Fruit fly (Drosophila melanogaster) whole organism, embryonic: ENCODE results near the gene CG15332.
A peak's percentile ranks its signal among the peaks of the same experiment; 100 is the strongest.

Source experiments
- BEAF-32 ChIP-seq: fragments of 200-800 bp; sonication (Bioruptor generic); optimal IDR thresholded peaks from 3 replicates; lab custom pipeline; 2017; ENCODE audit warnings: missing biosample characterization, missing genetic modification characterization, mild to moderate bottlenecking, moderate library complexity, missing genetic modification reagents
- Bgb ChIP-seq: fragments of 200-800 bp; sonication (Bioruptor generic); IDR thresholded peaks from 2 replicates; pipeline ENCODE4 v1.3.6; 2022; ENCODE audit warnings: missing biosample characterization, missing genetic modification characterization; ENCODE audit not compliant: partially characterized antibody
- CG10654 ChIP-seq: fragments of 200-800 bp; sonication (Bioruptor generic); optimal IDR thresholded peaks from 2 replicates; lab custom pipeline; 2016; ENCODE audit warnings: missing biosample characterization, missing genetic modification characterization
- CG11504 ChIP-seq: fragments of 200-800 bp; sonication (Bioruptor generic); optimal IDR thresholded peaks from 3 replicates; lab custom pipeline; 2019; ENCODE audit warnings: missing biosample characterization, mild to moderate bottlenecking, missing genetic modification characterization, moderate library complexity
- CG1233 ChIP-seq: fragments of 200-800 bp; sonication (Bioruptor generic); optimal IDR thresholded peaks from 4 replicates; lab custom pipeline; 2018; ENCODE audit warnings: missing biosample characterization, mild to moderate bottlenecking, missing genetic modification characterization
- CG12659 ChIP-seq: fragments of 200-800 bp; sonication (Bioruptor generic); optimal IDR thresholded peaks from 3 replicates; lab custom pipeline; 2017; ENCODE audit warnings: mild to moderate bottlenecking, missing biosample characterization, missing genetic modification reagents, missing genetic modification characterization
- CG13296 ChIP-seq: fragments of 200-800 bp; sonication (Bioruptor generic); optimal IDR thresholded peaks from 3 replicates; lab custom pipeline; 2018; ENCODE audit warnings: missing biosample characterization, mild to moderate bottlenecking, missing genetic modification characterization
- CG14860 ChIP-seq: fragments of 200-800 bp; sonication (Bioruptor generic); IDR thresholded peaks from 3 replicates; pipeline ENCODE4 v1.3.6; 2022; ENCODE audit warnings: missing biosample characterization, missing genetic modification characterization; ENCODE audit not compliant: partially characterized antibody
- CG16813 ChIP-seq: fragments of 200-800 bp; sonication (Bioruptor generic); IDR thresholded peaks from 3 replicates; pipeline ENCODE4 v1.3.6; 2022; ENCODE audit warnings: missing biosample characterization, missing genetic modification characterization; ENCODE audit not compliant: partially characterized antibody
- CG2129 ChIP-seq: fragments of 200-800 bp; sonication (Bioruptor generic); IDR thresholded peaks from 2 replicates; pipeline ENCODE4 v1.3.6; 2022; ENCODE audit warnings: missing biosample characterization, missing genetic modification characterization; ENCODE audit not compliant: partially characterized antibody
- CG31388 ChIP-seq: fragments of 200-800 bp; sonication (Bioruptor generic); optimal IDR thresholded peaks from 2 replicates; lab custom pipeline; 2016; ENCODE audit warnings: missing biosample characterization, missing genetic modification characterization
- CG33557 ChIP-seq: fragments of 200-800 bp; sonication (Bioruptor generic); optimal IDR thresholded peaks from 2 replicates; lab custom pipeline; 2019; ENCODE audit warnings: missing biosample characterization, mild to moderate bottlenecking, missing genetic modification characterization, moderate library complexity
- CG34224 ChIP-seq: fragments of 200-800 bp; sonication (Bioruptor generic); IDR thresholded peaks from 3 replicates; pipeline ENCODE4 v1.3.6; 2022; ENCODE audit warnings: missing biosample characterization, missing genetic modification characterization; ENCODE audit not compliant: partially characterized antibody
- CG3838 ChIP-seq: fragments of 200-800 bp; sonication (Bioruptor generic); optimal IDR thresholded peaks from 3 replicates; lab custom pipeline; 2016; ENCODE audit warnings: missing biosample characterization, missing genetic modification characterization
- CG3995 ChIP-seq: fragments of 200-800 bp; sonication (Bioruptor generic); optimal IDR thresholded peaks from 3 replicates; lab custom pipeline; 2016; ENCODE audit warnings: missing biosample characterization, missing genetic modification characterization
- CG42726 ChIP-seq: fragments of 200-800 bp; sonication (Bioruptor generic); IDR thresholded peaks from 2 replicates; pipeline ENCODE4 v1.3.6; 2022; ENCODE audit warnings: missing biosample characterization, missing genetic modification characterization; ENCODE audit not compliant: partially characterized antibody
- CG4282 ChIP-seq: fragments of 200-800 bp; sonication (Bioruptor generic); optimal IDR thresholded peaks from 2 replicates; lab custom pipeline; 2016; ENCODE audit warnings: missing biosample characterization, missing genetic modification characterization
- CG9437 ChIP-seq: fragments of 200-800 bp; sonication (Bioruptor generic); optimal IDR thresholded peaks from 2 replicates; lab custom pipeline; 2018; ENCODE audit warnings: missing biosample characterization, mild to moderate bottlenecking, missing genetic modification characterization
- CG9797 ChIP-seq: fragments of 200-800 bp; sonication (Bioruptor generic); optimal IDR thresholded peaks from 3 replicates; lab custom pipeline; 2018; ENCODE audit warnings: missing biosample characterization, mild to moderate bottlenecking, missing genetic modification characterization
- Dbx ChIP-seq: fragments of 200-800 bp; sonication (Bioruptor generic); IDR thresholded peaks from 3 replicates; pipeline ENCODE4 v1.3.6; 2022; ENCODE audit warnings: missing biosample characterization, missing genetic modification characterization
- Doc3 ChIP-seq: fragments of 200-800 bp; sonication (Bioruptor generic); IDR thresholded peaks from 3 replicates; pipeline ENCODE4 v1.3.6; 2022; ENCODE audit warnings: missing biosample characterization, missing genetic modification characterization; ENCODE audit not compliant: partially characterized antibody
- Dref ChIP-seq: fragments of 200-800 bp; sonication (Bioruptor generic); IDR thresholded peaks from 2 replicates; pipeline ENCODE4 v1.3.6; 2022; ENCODE audit warnings: missing biosample characterization, missing genetic modification characterization
- Fer1 ChIP-seq: fragments of 200-800 bp; sonication (Bioruptor generic); optimal IDR thresholded peaks from 2 replicates; lab custom pipeline; 2017; ENCODE audit warnings: missing biosample characterization, mild to moderate bottlenecking, missing genetic modification characterization
- Hand ChIP-seq: fragments of 200-800 bp; sonication (Bioruptor generic); optimal IDR thresholded peaks from 2 replicates; lab custom pipeline; 2017; ENCODE audit warnings: mild to moderate bottlenecking, missing biosample characterization, missing genetic modification reagents, missing genetic modification characterization
- Mad ChIP-seq: fragments of 200-800 bp; sonication (Bioruptor generic); optimal IDR thresholded peaks from 2 replicates; lab custom pipeline; 2016; ENCODE audit warnings: missing biosample characterization, missing genetic modification characterization
- Meics ChIP-seq: fragments of 200-800 bp; sonication (Bioruptor generic); optimal IDR thresholded peaks from 2 replicates; lab custom pipeline; 2017; ENCODE audit warnings: missing biosample characterization, mild to moderate bottlenecking, missing genetic modification characterization
- Myb ChIP-seq: fragments of 200-800 bp; sonication (Bioruptor generic); optimal IDR thresholded peaks from 2 replicates; lab custom pipeline; 2016; ENCODE audit warnings: missing biosample characterization, missing genetic modification characterization
- Nf-YA ChIP-seq: fragments of 200-800 bp; sonication (Bioruptor generic); IDR thresholded peaks from 2 replicates; pipeline ENCODE4 v1.3.6; 2022; ENCODE audit warnings: missing biosample characterization, missing genetic modification characterization
- Nf-YB ChIP-seq: fragments of 200-800 bp; sonication (Bioruptor generic); optimal IDR thresholded peaks from 3 replicates; lab custom pipeline; 2019; ENCODE audit warnings: missing biosample characterization, mild to moderate bottlenecking, missing genetic modification characterization, moderate library complexity
- Opbp ChIP-seq: fragments of 200-800 bp; sonication (Bioruptor generic); IDR thresholded peaks from 3 replicates; pipeline ENCODE4 v1.3.6; 2022; ENCODE audit warnings: missing biosample characterization, missing genetic modification characterization; ENCODE audit not compliant: partially characterized antibody
- Pdp1 ChIP-seq, 2 experiments: fragments of 200-800 bp; sonication (Bioruptor generic); optimal IDR thresholded peaks; 3 replicates each; lab custom pipeline; 2016; ENCODE audit warnings: missing biosample characterization in 2 of 2, missing genetic modification characterization in 2 of 2, mild to moderate bottlenecking in 1 of 2, moderate library complexity in 1 of 2
- Rfx ChIP-seq: fragments of 200-800 bp; sonication (Bioruptor generic); IDR thresholded peaks from 2 replicates; pipeline ENCODE4 v1.3.6; 2022; ENCODE audit warnings: missing biosample characterization, missing genetic modification characterization
- Six4 ChIP-seq: fragments of 200-800 bp; sonication (Bioruptor generic); optimal IDR thresholded peaks from 2 replicates; lab custom pipeline; 2016; ENCODE audit warnings: missing biosample characterization, missing genetic modification characterization
- Trl ChIP-seq, 3 experiments: fragments of >200 bp in 2 of 3; fragments of 200-800 bp in 1 of 3; sonication (Bioruptor generic) in 1 of 3; optimal IDR thresholded peaks; 2 replicates in 1 of 3; 3 replicates in 2 of 3; lab custom pipeline; 2016 to 2017; ENCODE audit warnings: missing biosample characterization in 1 of 3, missing genetic modification characterization in 1 of 3
- Vsx1 ChIP-seq: fragments of 200-800 bp; sonication (Bioruptor generic); optimal IDR thresholded peaks from 2 replicates; lab custom pipeline; 2017; ENCODE audit warnings: missing biosample characterization, mild to moderate bottlenecking, missing genetic modification characterization, missing genetic modification reagents
- bbx ChIP-seq: fragments of 200-800 bp; sonication (Bioruptor generic); IDR thresholded peaks from 2 replicates; pipeline ENCODE4 v1.3.6; 2022; ENCODE audit warnings: missing biosample characterization, missing genetic modification characterization; ENCODE audit not compliant: partially characterized antibody
- br ChIP-seq: fragments of >200 bp; optimal IDR thresholded peaks from 2 replicates; lab custom pipeline; 2017
- crp ChIP-seq, 2 experiments: fragments of 200-800 bp; sonication (Bioruptor generic); optimal IDR thresholded peaks; 2 replicates in 1 of 2; 3 replicates in 1 of 2; lab custom pipeline; 2017; ENCODE audit warnings: missing biosample characterization in 2 of 2, missing genetic modification characterization in 2 of 2, mild to moderate bottlenecking in 1 of 2, moderate library complexity in 1 of 2
- esg ChIP-seq: fragments of 200-800 bp; sonication (Bioruptor generic); conservative IDR thresholded peaks from 2 replicates; pipeline ENCODE4 v1.3.6; 2022; ENCODE audit warnings: missing biosample characterization, missing genetic modification characterization
- eve ChIP-seq, 2 experiments: fragments of >200 bp; optimal IDR thresholded peaks; 2 replicates each; lab custom pipeline; 2017; ENCODE audit warnings: missing biosample characterization in 2 of 2, missing genetic modification characterization in 2 of 2
- ham ChIP-seq: fragments of 200-800 bp; sonication (Bioruptor generic); IDR thresholded peaks from 2 replicates; pipeline ENCODE4 v1.3.6; 2022; ENCODE audit warnings: missing biosample characterization, missing genetic modification characterization
- maf-S ChIP-seq: fragments of 200-800 bp; sonication (Bioruptor generic); optimal IDR thresholded peaks from 2 replicates; lab custom pipeline; 2016; ENCODE audit warnings: missing biosample characterization, missing genetic modification characterization
- nerfin-2 ChIP-seq: fragments of 200-800 bp; sonication (Bioruptor generic); IDR thresholded peaks from 2 replicates; pipeline ENCODE4 v1.3.6; 2022; ENCODE audit warnings: missing biosample characterization, missing genetic modification characterization; ENCODE audit not compliant: partially characterized antibody
- pnt ChIP-seq: fragments of 200-800 bp; sonication (Bioruptor generic); optimal IDR thresholded peaks from 3 replicates; lab custom pipeline; 2016; ENCODE audit warnings: missing biosample characterization, missing genetic modification characterization
- sens ChIP-seq: fragments of 200-800 bp; sonication (Bioruptor generic); peaks from one replicate; lab custom pipeline; 2016; ENCODE audit warnings: missing biosample characterization, missing genetic modification characterization
- shn ChIP-seq: fragments of 200-800 bp; sonication (Bioruptor generic); optimal IDR thresholded peaks from 3 replicates; lab custom pipeline; 2016; ENCODE audit warnings: missing biosample characterization, missing genetic modification characterization
- sim ChIP-seq: fragments of 200-800 bp; sonication (Bioruptor generic); IDR thresholded peaks from 2 replicates; pipeline ENCODE4 v1.3.6; 2022; ENCODE audit warnings: missing biosample characterization, missing genetic modification characterization
- trh ChIP-seq: fragments of 200-800 bp; sonication (Bioruptor generic); optimal IDR thresholded peaks from 2 replicates; lab custom pipeline; 2016; ENCODE audit warnings: missing biosample characterization, missing genetic modification characterization
- yki ChIP-seq: fragments of >200 bp; optimal IDR thresholded peaks from 3 replicates; lab custom pipeline; 2018

The CG15332 gene

dm6 chrX:7931028-7931549 is 24.7 kb downstream of the CG15332 start, which contains the start of gene mahe (continued):
- TF ChIP-seq CG3995 (GFP tag; lab: Kevin White, UChicago) (no peak), CG11504 (tag; lab: Kevin White, UChicago) (no peak), yki (lab: Kevin White, UChicago) (peak; percentile 43), CG33557 (GFP tag; lab: Kevin White, UChicago) (no peak), nerfin-2 (GFP tag; lab: Robert Waterston, UW) (peak; percentile 59; the same call in 1 of the 2 replicates), CG1233 (GFP tag; lab: Kevin White, UChicago) (peak; percentile 60), esg (GFP tag; lab: Robert Waterston, UW) (no peak), br (lab: Kevin White, UChicago) (no peak), Meics (no peak), CG2129 (GFP tag; lab: Robert Waterston, UW) (peak; percentile 77), CG42726 (GFP tag; lab: Robert Waterston, UW) (peak; percentile 75; the same call in 1 of the 2 replicates), CG14860 (GFP tag; lab: Robert Waterston, UW) (peak; percentile 72), Fer1 (no peak), CG31388 (no peak), Nf-YB (GFP tag; lab: Kevin White, UChicago) (no peak), BEAF-32 (GFP tag; lab: Kevin White, UChicago) (peak; percentile 84), ham (no peak), trh (no peak), crp (GFP tag; optimal IDR thresholded peaks at IDR 0.05; lab: Kevin White, UChicago) (no peak), sens (GFP tag; lab: Kevin White, UChicago) (peak; percentile 56), Mad (no peak), Myb (GFP tag; lab: Kevin White, UChicago) (peak; percentile 10), Nf-YA (GFP tag; lab: Robert Waterston, UW) (no peak), Hand (GFP tag; lab: Kevin White, UChicago) (no peak), Doc3 (peak; percentile 71), eve (GFP tag; optimal IDR thresholded peaks at IDR 0.05; lab: Kevin White, UChicago) (no peak), CG9797 (no peak), pnt (GFP tag; lab: Kevin White, UChicago) (no peak), CG34224 (GFP tag; lab: Robert Waterston, UW) (peak; percentile 85), Six4 (GFP tag; lab: Kevin White, UChicago) (no peak), shn (GFP tag; lab: Kevin White, UChicago) (no peak), bbx (GFP tag; lab: Robert Waterston, UW) (peak; percentile 94), Trl (optimal IDR thresholded peaks at IDR 0.05; lab: Kevin White, UChicago) (peak; percentile 74 to 90), Trl (GFP tag; optimal IDR thresholded peaks at IDR 0.05; lab: Kevin White, UChicago) (peak; percentile 5), CG12659 (GFP tag; lab: Kevin White, UChicago) (peak; percentile 49), sim (no peak), CG13296 (GFP tag; lab: Kevin White, UChicago) (peak; percentile 42), Vsx1 (GFP tag; lab: Kevin White, UChicago) (no peak), Dref (GFP tag; lab: Robert Waterston, UW) (peak; percentile 85), CG4282 (GFP tag; lab: Kevin White, UChicago) (no peak), Rfx (peak; percentile 8; the same call in 1 of the 2 replicates), CG9437 (GFP tag; lab: Kevin White, UChicago) (no peak), CG16813 (GFP tag; lab: Robert Waterston, UW) (peak; percentile 80), CG10654 (GFP tag; lab: Kevin White, UChicago) (no peak), CG3838 (GFP tag; lab: Kevin White, UChicago) (no peak), Pdp1 (GFP tag; optimal IDR thresholded peaks at IDR 0.05; lab: Kevin White, UChicago) (peak in 1 of 2 experiments; percentile 14), maf-S (GFP tag; lab: Kevin White, UChicago) (no peak), Opbp (GFP tag; lab: Robert Waterston, UW) (peak; percentile 88; the same call in 2 of the 3 replicates), Dbx (GFP tag; lab: Robert Waterston, UW) (no peak), Bgb (GFP tag; lab: Robert Waterston, UW) (peak; percentile 89)
